Fruit fly (Drosophila melanogaster) whole organism, wandering third instar larva: Measurements from ENCODE around the gene CG42537.

Experiments
- Abd-B ChIP-seq: fragments of >200 bp; optimal IDR thresholded peaks from 2 replicates; lab custom pipeline; 2017; ENCODE audit warnings: missing biosample characterization, missing genetic modification characterization
- CG32264 ChIP-seq: fragments of 200-800 bp; sonication (Bioruptor generic); optimal IDR thresholded peaks from 2 replicates; lab custom pipeline; 2016; ENCODE audit warnings: missing biosample characterization, missing genetic modification characterization
- CG9705 ChIP-seq: fragments of 200-800 bp; sonication (Bioruptor generic); optimal IDR thresholded peaks from 2 replicates; lab custom pipeline; 2018; ENCODE audit warnings: missing biosample characterization, mild to moderate bottlenecking, missing genetic modification characterization
- CrebA ChIP-seq: fragments of 200-800 bp; sonication (Bioruptor generic); optimal IDR thresholded peaks from 2 replicates; lab custom pipeline; 2016; ENCODE audit warnings: missing biosample characterization, mild to moderate bottlenecking, missing genetic modification characterization, borderline replicate concordance
- Dfd ChIP-seq: fragments of >200 bp; optimal IDR thresholded peaks from 2 replicates; lab custom pipeline; 2017; ENCODE audit warnings: missing biosample characterization, missing genetic modification characterization
- Dif ChIP-seq: fragments of 200-275, 200-300 bp; sonication (Bioruptor generic); optimal IDR thresholded peaks from 2 replicates; lab custom pipeline; 2018; ENCODE audit warnings: missing biosample characterization, missing genetic modification characterization; ENCODE audit not compliant: partially characterized antibody
- GATAd ChIP-seq: sonication (Bioruptor generic); optimal IDR thresholded peaks from 2 replicates; lab custom pipeline; 2016; ENCODE audit warnings: missing biosample characterization, missing genetic modification characterization
- HLH106 ChIP-seq: fragments of 200-800 bp; optimal IDR thresholded peaks from 3 replicates; lab custom pipeline; 2019; ENCODE audit warnings: missing biosample characterization, mild to moderate bottlenecking, missing genetic modification characterization, moderate library complexity
- Hnf4 ChIP-seq: fragments of 200-800 bp; sonication (Bioruptor generic); optimal IDR thresholded peaks from 2 replicates; lab custom pipeline; 2016; ENCODE audit warnings: missing biosample characterization, mild to moderate bottlenecking, missing genetic modification characterization
- Hr78 ChIP-seq: fragments of >200 bp; optimal IDR thresholded peaks from 2 replicates; lab custom pipeline; 2017; ENCODE audit warnings: missing biosample characterization, missing genetic modification characterization
- Hr83 ChIP-seq: fragments of 200-300 bp; sonication (Bioruptor generic); optimal IDR thresholded peaks from 2 replicates; lab custom pipeline; 2016; ENCODE audit warnings: missing biosample characterization, mild to moderate bottlenecking, missing genetic modification characterization, moderate library complexity; ENCODE audit not compliant: poor library complexity, severe bottlenecking
- Jra ChIP-seq: sonication (Bioruptor generic); optimal IDR thresholded peaks from 2 replicates; lab custom pipeline; 2016; ENCODE audit warnings: missing biosample characterization, missing genetic modification characterization
- Mio ChIP-seq: sonication (Bioruptor generic); optimal IDR thresholded peaks from 2 replicates; lab custom pipeline; 2016; ENCODE audit warnings: missing biosample characterization, missing genetic modification characterization
- N ChIP-seq: fragments of >200 bp; optimal IDR thresholded peaks from 2 replicates; lab custom pipeline; 2018; ENCODE audit warnings: missing biosample characterization, missing external identifiers, missing genetic modification characterization
- OdsH ChIP-seq: fragments of 200-800 bp; sonication (Bioruptor generic); optimal IDR thresholded peaks from 2 replicates; lab custom pipeline; 2016; ENCODE audit warnings: missing biosample characterization, mild to moderate bottlenecking, missing genetic modification characterization
- Rel ChIP-seq, 2 experiments: fragments of 200-800 bp; sonication (Bioruptor generic) in 1 of 2; optimal IDR thresholded peaks; 2 replicates in 1 of 2; 3 replicates in 1 of 2; lab custom pipeline; 2016 to 2019; ENCODE audit warnings: mild to moderate bottlenecking in 2 of 2, missing biosample characterization in 2 of 2, missing genetic modification characterization in 2 of 2, moderate library complexity in 1 of 2
- Sp1 ChIP-seq: fragments of 200-800 bp; sonication (Bioruptor generic); optimal IDR thresholded peaks from 3 replicates; lab custom pipeline; 2019; ENCODE audit warnings: missing biosample characterization, mild to moderate bottlenecking, missing genetic modification characterization, moderate library complexity
- Vsx2 ChIP-seq: fragments of 200-300, 225-300 bp; sonication (Bioruptor generic); optimal IDR thresholded peaks from 2 replicates; lab custom pipeline; 2018; ENCODE audit warnings: missing biosample characterization, missing genetic modification characterization; ENCODE audit not compliant: partially characterized antibody
- br ChIP-seq: fragments of 200-800 bp; sonication (Bioruptor generic); optimal IDR thresholded peaks from 2 replicates; lab custom pipeline; 2016; ENCODE audit warnings: missing biosample characterization, missing genetic modification characterization
- brk ChIP-seq: fragments of 200-800 bp; sonication (Bioruptor generic); optimal IDR thresholded peaks from 2 replicates; lab custom pipeline; 2016; ENCODE audit warnings: missing biosample characterization, mild to moderate bottlenecking, missing genetic modification characterization
- dl ChIP-seq, 2 experiments: fragments of 175-275, 200-275 bp in 1 of 2; fragments of 200-275 bp in 1 of 2; sonication (Bioruptor generic); optimal IDR thresholded peaks; lab custom pipeline; 2018; ENCODE audit warnings: mild to moderate bottlenecking in 2 of 2, missing biosample characterization in 2 of 2, missing genetic modification characterization in 2 of 2, moderate library complexity in 2 of 2; ENCODE audit not compliant: partially characterized antibody in 2 of 2, insufficient read depth in 1 of 2
- dmrt93B ChIP-seq: fragments of 200-800 bp; sonication (Bioruptor generic); optimal IDR thresholded peaks from 2 replicates; lab custom pipeline; 2018; ENCODE audit warnings: missing biosample characterization, mild to moderate bottlenecking, missing genetic modification characterization
- ey ChIP-seq: fragments of 200-800 bp; sonication (Bioruptor generic); optimal IDR thresholded peaks from 2 replicates; lab custom pipeline; 2016; ENCODE audit warnings: missing biosample characterization, missing genetic modification characterization
- foxo ChIP-seq, 2 experiments: fragments of 200-800 bp; sonication (Bioruptor generic); optimal IDR thresholded peaks; 2 replicates in 1 of 2; 3 replicates in 1 of 2; lab custom pipeline; 2016 to 2017; ENCODE audit warnings: missing biosample characterization in 2 of 2, missing genetic modification characterization in 2 of 2
- fru ChIP-seq: fragments of 200-800 bp; sonication (Bioruptor generic); optimal IDR thresholded peaks from 3 replicates; lab custom pipeline; 2016; ENCODE audit warnings: missing biosample characterization, mild to moderate bottlenecking, missing genetic modification characterization
- h ChIP-seq: fragments of 200-800 bp; sonication (Bioruptor generic); optimal IDR thresholded peaks from 3 replicates; lab custom pipeline; 2016; ENCODE audit warnings: missing biosample characterization, mild to moderate bottlenecking, missing genetic modification characterization
- jim ChIP-seq: fragments of 175-275, 200-325 bp; sonication (Bioruptor generic); optimal IDR thresholded peaks from 2 replicates; lab custom pipeline; 2016; ENCODE audit warnings: missing biosample characterization, mild to moderate bottlenecking, missing genetic modification characterization
- lola ChIP-seq: fragments of >200 bp; optimal IDR thresholded peaks from 2 replicates; lab custom pipeline; 2017; ENCODE audit warnings: missing biosample characterization, missing genetic modification characterization
- psq ChIP-seq: fragments of 200-800 bp; sonication (Bioruptor generic); optimal IDR thresholded peaks from 3 replicates; lab custom pipeline; 2017; ENCODE audit warnings: missing biosample characterization, mild to moderate bottlenecking, missing genetic modification characterization, moderate library complexity
- rgr ChIP-seq: fragments of 200-800 bp; sonication (Bioruptor generic); optimal IDR thresholded peaks from 3 replicates; lab custom pipeline; 2016; ENCODE audit warnings: missing biosample characterization, mild to moderate bottlenecking, missing genetic modification characterization
- sage ChIP-seq: fragments of 200-800 bp; sonication (Bioruptor generic); optimal IDR thresholded peaks from 2 replicates; lab custom pipeline; 2016; ENCODE audit warnings: missing biosample characterization, mild to moderate bottlenecking, missing genetic modification characterization
- tai ChIP-seq: sonication (Bioruptor generic); optimal IDR thresholded peaks from 2 replicates; lab custom pipeline; 2016; ENCODE audit warnings: missing biosample characterization, missing genetic modification characterization
- usp ChIP-seq: fragments of >200 bp; optimal IDR thresholded peaks from 2 replicates; lab custom pipeline; 2017; ENCODE audit warnings: missing biosample characterization, missing genetic modification characterization
- woc ChIP-seq: sonication (Bioruptor generic); optimal IDR thresholded peaks from 2 replicates; lab custom pipeline; 2016; ENCODE audit warnings: missing biosample characterization, mild to moderate bottlenecking, missing genetic modification characterization

CG42537 gene

DNA sequence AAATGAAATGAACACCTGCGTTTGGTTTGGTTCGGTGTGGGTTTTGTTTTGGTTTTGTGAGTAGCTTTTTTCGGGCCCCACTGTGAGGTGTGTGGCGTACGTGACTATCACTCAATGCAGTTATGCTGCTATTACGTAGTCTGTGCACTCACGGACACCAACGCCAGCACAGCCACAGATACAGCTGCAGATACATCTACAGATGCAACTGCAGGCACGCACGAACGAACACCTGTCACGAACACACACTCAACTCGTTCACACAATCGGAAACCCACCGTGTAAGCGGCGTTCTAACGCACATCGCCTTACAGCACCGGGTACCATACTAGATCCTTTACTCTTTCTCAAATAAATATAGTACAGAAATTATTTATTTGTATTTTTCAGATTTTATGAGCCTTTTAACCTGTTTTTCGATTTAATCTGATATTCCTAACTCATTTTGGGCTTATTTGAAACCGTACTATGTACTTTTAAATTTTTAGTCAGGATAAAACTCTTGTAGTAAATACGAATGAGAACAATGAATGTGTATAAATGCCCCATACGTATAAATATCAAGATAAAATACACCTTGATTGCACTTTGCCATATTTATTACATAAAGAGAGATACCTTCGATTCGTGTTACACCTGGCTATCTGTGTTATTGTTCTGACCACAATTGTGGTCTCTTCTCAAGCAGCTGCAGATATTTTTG is 48.0 kb downstream of the CG42537 start:
- peak; percentile 44 for TF ChIP-seq h (GFP tag; lab: Kevin White, UChicago)
- peak; percentile 22 for TF ChIP-seq HLH106 (tag; lab: Kevin White, UChicago)
- peak; percentile 69 for TF ChIP-seq fru (GFP tag; lab: Kevin White, UChicago)
- TF ChIP-seq tai (GFP tag; lab: Kevin White, UChicago), result peak; percentile 29
- TF ChIP-seq woc, result peak; percentile 58
- TF ChIP-seq lola (GFP tag; lab: Kevin White, UChicago), result no peak
- TF ChIP-seq Dif (GFP tag; lab: Kevin White, UChicago), result no peak
- peak; percentile 57 for TF ChIP-seq Sp1 (GFP tag; lab: Kevin White, UChicago)
- no peak for TF ChIP-seq Abd-B (GFP tag; lab: Kevin White, UChicago)
- TF ChIP-seq dmrt93B (GFP tag; lab: Kevin White, UChicago), result peak; percentile 4
- no peak for TF ChIP-seq br (GFP tag; lab: Kevin White, UChicago)
- TF ChIP-seq sage, result no peak
- TF ChIP-seq OdsH, result peak; percentile 60
- TF ChIP-seq Jra (GFP tag; lab: Kevin White, UChicago), result no peak
- peak; percentile 51 for TF ChIP-seq rgr (GFP tag; lab: Kevin White, UChicago)
- TF ChIP-seq ey, result peak; percentile 56
- TF ChIP-seq Hnf4 (GFP tag; lab: Kevin White, UChicago), result peak; percentile 9
- TF ChIP-seq foxo (GFP tag; optimal IDR thresholded peaks at IDR 0.05; lab: Kevin White, UChicago), result peak in 1 of 2 experiments; percentile 57
- TF ChIP-seq, all 38 proteins: peak for 12

DNA sequence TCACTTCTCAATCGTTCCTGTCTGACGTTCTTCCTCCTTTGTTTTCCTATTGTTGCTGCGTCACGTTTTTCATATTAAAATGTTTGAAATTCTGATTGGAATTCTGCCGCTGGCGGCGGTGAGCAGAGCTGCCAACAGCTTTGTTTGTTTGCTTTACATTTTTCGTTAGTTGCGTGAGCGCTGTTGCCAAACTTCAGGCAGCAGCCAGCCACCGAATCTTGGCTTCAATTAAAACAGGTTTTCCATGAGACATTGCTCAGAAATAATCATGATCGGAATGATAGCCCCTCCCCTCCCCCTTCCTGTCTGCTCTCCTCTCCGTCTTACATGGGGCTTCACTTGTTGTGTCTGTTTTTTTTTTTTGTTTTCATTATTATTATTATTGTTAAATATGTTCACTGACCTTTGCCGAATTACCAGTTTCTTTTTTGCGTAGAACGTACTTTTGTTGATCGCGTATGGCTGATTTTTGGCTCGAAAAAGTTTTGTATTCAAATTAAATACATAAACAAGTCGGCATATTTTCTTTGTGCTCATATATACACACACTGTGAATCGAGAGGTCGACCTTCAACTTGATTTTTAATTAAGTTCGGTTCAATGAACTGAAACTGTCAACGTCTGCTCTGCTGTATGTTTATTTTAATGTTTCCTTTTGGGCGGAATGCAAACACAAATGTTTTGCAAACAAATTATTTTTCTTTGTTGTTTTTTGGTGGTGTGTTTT is 48.7 kb downstream of the CG42537 start:
- TF ChIP-seq Dfd (GFP tag; lab: Kevin White, UChicago) (no peak), Hnf4 (GFP tag; lab: Kevin White, UChicago) (no peak), usp (no peak), fru (GFP tag; lab: Kevin White, UChicago) (no peak), sage (peak; percentile 32), Vsx2 (GFP tag; lab: Kevin White, UChicago) (no peak), Mio (GFP tag; lab: Kevin White, UChicago) (no peak), Jra (GFP tag; lab: Kevin White, UChicago) (no peak), CG9705 (GFP tag; lab: Kevin White, UChicago) (no peak), dl (GFP tag; optimal IDR thresholded peaks at IDR 0.05; lab: Kevin White, UChicago; ENCODE audit: insufficient read depth in 1 of 2, partially characterized antibody in 2 of 2) (no peak), Sp1 (GFP tag; lab: Kevin White, UChicago) (no peak), CrebA (peak; percentile 57), dmrt93B (GFP tag; lab: Kevin White, UChicago) (no peak), jim (GFP tag; lab: Kevin White, UChicago) (peak; percentile 36), rgr (GFP tag; lab: Kevin White, UChicago) (peak; percentile 5), h (GFP tag; lab: Kevin White, UChicago) (peak; percentile 38), ey (no peak), Rel (GFP tag; optimal IDR thresholded peaks at IDR 0.05; lab: Kevin White, UChicago) (peak; percentile 18), Rel (tag; optimal IDR thresholded peaks at IDR 0.05; lab: Kevin White, UChicago) (peak; percentile 57), N (GFP tag; lab: Kevin White, UChicago) (no peak), brk (GFP tag; lab: Kevin White, UChicago) (no peak), OdsH (no peak), Hr83 (GFP tag; lab: Kevin White, UChicago) (peak; percentile 66), GATAd (GFP tag; lab: Kevin White, UChicago) (no peak), CG32264 (peak; percentile 1), br (GFP tag; lab: Kevin White, UChicago) (peak; percentile 27), Dif (GFP tag; lab: Kevin White, UChicago) (peak; percentile 61), Abd-B (GFP tag; lab: Kevin White, UChicago) (no peak), Hr78 (GFP tag; lab: Kevin White, UChicago) (no peak), psq (GFP tag; lab: Kevin White, UChicago) (peak; percentile 76)
- TF ChIP-seq, all 38 proteins: peak for 11
